Worm (Caenorhabditis elegans): ENCODE results near the gene Y113G7A.12.

DNA sequence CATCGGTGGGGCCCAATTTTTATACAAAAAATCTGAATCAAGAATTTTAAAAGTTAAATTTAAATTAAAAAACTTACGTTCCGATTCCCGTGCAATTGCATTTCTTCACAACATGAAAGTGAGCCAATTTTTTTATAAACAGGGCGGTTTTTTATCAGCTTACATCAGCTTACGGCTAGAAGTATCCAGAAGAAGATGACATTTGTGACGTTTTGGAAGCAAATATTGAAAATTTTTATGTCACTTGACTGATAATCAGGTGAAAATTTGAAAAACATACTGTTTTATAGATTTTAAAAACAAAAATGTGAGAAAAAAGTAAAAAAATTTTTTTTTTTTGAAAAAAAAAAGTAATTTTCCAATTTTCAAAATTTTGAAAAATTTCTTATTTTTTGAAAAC is 7.1 kb upstream of the Y113G7A.12 start, which contains the start of gene Y113G7A.22:
- TF ChIP-seq zip-5 (tag; optimal IDR thresholded peaks at IDR 0.05) (no peak), ceh-30 (tag; optimal IDR thresholded peaks at IDR 0.05) (no peak), nhr-11 (tag; optimal IDR thresholded peaks at IDR 0.05) (no peak), ahr-1 (tag; optimal IDR thresholded peaks at IDR 0.05) (no peak), ets-4 (tag; optimal IDR thresholded peaks at IDR 0.05) (no peak), F13H6.1 (tag; optimal IDR thresholded peaks at IDR 0.05) (no peak), ceh-19 (GFP tag; optimal IDR thresholded peaks at IDR 0.05) (no peak), ttx-3 (tag; optimal IDR thresholded peaks at IDR 0.05) (no peak), pag-3 (tag; optimal IDR thresholded peaks at IDR 0.05; ENCODE audit: borderline replicate concordance) (no peak), ceh-24 (tag; optimal IDR thresholded peaks at IDR 0.05) (no peak), hlh-6 (tag; optimal IDR thresholded peaks at IDR 0.05) (no peak)
